Fruit fly (Drosophila melanogaster) S2 (cell line): ENCODE results near the gene CG17612.

Source experiments
- CG8478 ChIP-seq: fragments of >200 bp; optimal IDR thresholded peaks from 2 replicates; lab custom pipeline; 2018
- CTCF ChIP-seq, 2 experiments: fragments of >200 bp; optimal IDR thresholded peaks; 2 replicates each; lab custom pipeline; 2018

Gene CG17612

DNA sequence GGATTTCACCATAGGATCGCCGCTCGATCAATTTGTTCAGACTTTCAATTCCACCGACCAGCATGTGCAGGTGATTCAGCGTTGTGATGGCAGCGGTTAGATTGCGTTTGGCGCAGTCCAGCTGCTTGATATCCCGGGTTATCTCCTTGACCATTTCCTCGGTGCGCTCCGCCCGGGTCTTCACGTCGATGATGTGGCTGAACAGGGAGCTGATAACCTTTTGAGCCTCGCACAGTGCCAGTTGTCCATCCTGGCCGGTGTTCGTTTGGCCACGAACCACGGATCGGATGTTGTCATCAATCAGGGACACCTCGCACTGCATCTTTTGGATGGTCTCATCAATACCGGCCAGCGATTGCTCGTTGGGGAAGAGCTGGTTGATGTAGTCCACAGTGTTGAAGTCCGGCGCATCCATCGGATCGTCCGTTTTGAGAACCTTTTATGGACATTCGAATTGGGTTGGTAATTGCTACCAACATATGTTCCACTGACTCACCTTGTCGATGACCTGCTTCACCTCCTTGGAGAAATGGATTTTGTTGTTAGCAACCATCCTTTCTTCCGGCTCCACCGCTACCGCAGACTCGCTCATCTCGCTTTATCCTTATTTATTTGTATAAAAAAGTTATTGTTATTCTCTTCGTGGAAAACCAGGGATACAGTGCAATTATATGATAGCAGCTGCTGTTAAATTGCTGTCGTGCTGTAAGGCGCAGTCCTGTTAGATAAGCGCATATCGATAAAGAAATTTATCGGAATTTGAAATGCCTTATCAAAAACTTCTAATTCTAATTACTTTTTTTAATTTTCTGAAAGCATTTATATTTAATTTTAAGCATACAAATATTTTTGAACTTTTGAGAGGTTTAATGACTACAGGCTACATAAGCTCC lies 3.1 kb upstream of the CG17612 start, which contains the start of gene Vps53:
TSS of gene Vps53 (minus strand) at position 676 of the 893 bp plus-strand sequence.
- TF ChIP-seq CG8478 (lab: Kevin White, UChicago) = no peak
- TF ChIP-seq CTCF (optimal IDR thresholded peaks at IDR 0.05; lab: Kevin White, UChicago) = no peak

DNA sequence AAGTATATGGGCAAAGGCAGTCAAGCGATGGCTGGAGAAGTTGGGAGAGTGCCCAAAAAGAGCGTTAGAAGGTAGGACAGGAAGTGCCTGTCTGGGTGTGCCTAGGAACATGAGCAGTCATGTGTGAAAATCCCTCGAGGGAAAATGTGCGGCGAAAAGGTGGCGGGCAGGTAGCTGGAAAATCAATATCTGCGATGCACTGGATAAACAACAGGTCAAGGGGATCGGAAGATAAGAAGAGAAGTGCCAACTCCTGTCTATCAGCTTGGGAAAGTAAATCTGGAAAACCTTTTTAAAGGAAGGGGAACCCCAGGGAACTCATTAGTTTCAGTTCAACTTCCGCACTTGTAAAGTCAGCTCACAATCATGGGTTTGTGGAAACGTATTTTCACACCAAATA lies 4.2 kb downstream of the CG17612 start:
- TF ChIP-seq CTCF (optimal IDR thresholded peaks at IDR 0.05; lab: Kevin White, UChicago) (no peak), CG8478 (lab: Kevin White, UChicago) (no peak)

DNA sequence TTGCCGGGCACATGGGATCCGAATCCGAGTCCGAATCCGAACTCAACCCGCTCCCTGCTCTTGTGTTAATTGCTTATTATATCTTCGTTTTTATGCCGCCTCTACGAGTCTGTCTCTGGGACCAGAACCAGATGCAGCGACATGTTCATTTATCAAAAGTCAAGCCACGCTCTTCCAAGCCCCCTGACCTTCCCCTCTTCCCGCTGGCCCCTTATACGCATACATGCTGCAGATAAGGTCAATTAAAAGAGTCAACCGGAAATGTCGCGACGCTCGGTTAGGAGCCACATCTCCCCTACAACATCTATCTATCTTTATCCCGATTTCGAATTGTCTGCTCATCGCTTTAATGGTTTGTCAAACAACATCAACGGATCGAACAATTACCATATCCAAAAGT lies 4.8 kb downstream of the CG17612 start:
- TF ChIP-seq CTCF (optimal IDR thresholded peaks at IDR 0.05; lab: Kevin White, UChicago) (no peak), CG8478 (lab: Kevin White, UChicago) (no peak)

- no peak for TF ChIP-seq CTCF (optimal IDR thresholded peaks at IDR 0.05; lab: Kevin White, UChicago)
These were observed 7.2 kb downstream of the CG17612 start for dm6 chr2L:4375035-4376009.

- TF ChIP-seq CTCF (optimal IDR thresholded peaks at IDR 0.05; lab: Kevin White, UChicago) = no peak
- TF ChIP-seq CG8478 (lab: Kevin White, UChicago) = no peak
These were observed 9.5 kb downstream of the CG17612 start for dm6 chr2L:4372802-4373570.

- no peak for TF ChIP-seq CTCF (optimal IDR thresholded peaks at IDR 0.05; lab: Kevin White, UChicago)
- TF ChIP-seq CG8478 (lab: Kevin White, UChicago) = no peak
These were observed 10.9 kb downstream of the CG17612 start for dm6 chr2L:4371516-4372136.

dm6 chr2L:4370592-4370991 lies 11.9 kb downstream of the CG17612 start:
- TF ChIP-seq CTCF (optimal IDR thresholded peaks at IDR 0.05; lab: Kevin White, UChicago) = no peak
- no peak for TF ChIP-seq CG8478 (lab: Kevin White, UChicago)

DNA sequence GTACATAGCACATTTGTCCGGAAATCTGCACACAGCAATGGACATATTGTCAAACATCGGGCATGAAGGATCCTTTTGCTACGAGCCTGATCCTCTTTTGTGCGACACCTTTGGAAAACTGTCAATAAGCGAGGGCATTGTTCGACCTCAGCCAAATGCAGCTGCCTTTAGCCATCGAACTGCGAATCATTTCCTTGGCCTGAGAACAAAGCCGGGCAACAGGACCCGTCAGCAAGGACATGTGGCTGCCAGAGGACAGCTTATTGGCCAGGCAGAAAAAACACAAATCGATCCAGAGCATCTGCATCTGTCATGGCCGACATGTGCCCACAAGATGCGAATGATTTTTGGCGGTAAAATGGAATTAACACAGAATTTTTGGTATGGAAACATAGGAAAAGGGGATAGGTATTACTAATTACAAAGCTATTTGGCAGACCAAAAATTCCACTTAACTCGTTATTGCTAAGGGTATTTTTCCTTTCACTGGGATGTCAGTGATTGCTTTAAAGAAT lies 12.5 kb downstream of the CG17612 start:
- TF ChIP-seq CG8478 (lab: Kevin White, UChicago) (no peak), CTCF (optimal IDR thresholded peaks at IDR 0.05; lab: Kevin White, UChicago) (no peak)

DNA sequence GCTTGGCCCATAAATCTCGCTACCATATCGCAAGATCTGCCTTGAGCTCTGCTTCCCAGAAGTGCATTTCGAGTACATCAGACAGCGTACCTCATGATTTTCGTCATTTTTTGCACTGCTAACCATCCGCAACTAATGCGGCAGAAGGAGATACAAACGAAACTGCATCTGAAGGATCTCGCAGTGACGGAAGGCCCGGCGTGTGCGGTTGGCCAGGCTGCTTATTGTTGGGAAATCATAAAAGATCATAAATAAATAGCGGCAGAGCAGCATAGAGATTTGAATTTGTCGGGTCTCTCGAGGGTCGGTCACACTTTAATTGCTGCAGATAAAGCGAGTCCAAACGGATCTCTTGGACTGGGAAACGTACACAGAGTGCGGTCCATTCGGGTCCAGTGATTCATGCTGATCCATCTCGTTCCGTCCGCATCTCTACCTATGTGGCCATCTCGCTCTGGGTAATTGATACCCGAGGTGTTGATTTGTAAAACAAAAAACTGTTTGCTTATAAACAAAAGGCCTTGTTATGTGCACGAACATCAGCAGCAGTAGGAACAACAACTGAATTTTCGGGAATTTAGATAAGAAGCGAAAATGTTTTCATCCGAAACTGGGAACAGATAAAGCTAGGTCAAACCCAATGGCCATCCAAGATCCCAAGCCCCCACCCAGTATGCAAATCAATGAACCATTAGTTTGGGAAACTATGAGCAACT lies 13.8 kb downstream of the CG17612 start:
- TF ChIP-seq CTCF (optimal IDR thresholded peaks at IDR 0.05; lab: Kevin White, UChicago) = no peak
- no peak for TF ChIP-seq CG8478 (lab: Kevin White, UChicago)

DNA sequence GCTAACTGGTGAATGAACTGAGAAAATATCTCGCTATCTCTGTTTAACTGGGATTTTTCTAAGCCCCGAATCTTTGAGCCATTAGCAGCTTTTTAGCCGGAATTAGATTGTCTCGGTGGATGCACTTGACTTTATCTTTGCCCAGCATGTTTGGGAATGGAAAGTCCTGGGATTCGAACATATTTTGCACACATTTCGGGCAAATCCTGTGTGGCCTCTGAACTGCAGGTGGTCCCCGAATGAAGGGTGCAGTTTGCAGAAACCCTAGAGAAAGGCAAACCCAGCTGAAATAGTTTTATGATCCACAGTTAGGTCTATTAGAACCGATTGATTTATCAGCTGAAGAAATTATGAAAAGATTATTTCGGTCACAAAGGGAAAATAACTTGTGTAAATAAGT lies 15.9 kb downstream of the CG17612 start:
- TF ChIP-seq CG8478 (lab: Kevin White, UChicago) = no peak
- TF ChIP-seq CTCF (optimal IDR thresholded peaks at IDR 0.05; lab: Kevin White, UChicago) = no peak

DNA sequence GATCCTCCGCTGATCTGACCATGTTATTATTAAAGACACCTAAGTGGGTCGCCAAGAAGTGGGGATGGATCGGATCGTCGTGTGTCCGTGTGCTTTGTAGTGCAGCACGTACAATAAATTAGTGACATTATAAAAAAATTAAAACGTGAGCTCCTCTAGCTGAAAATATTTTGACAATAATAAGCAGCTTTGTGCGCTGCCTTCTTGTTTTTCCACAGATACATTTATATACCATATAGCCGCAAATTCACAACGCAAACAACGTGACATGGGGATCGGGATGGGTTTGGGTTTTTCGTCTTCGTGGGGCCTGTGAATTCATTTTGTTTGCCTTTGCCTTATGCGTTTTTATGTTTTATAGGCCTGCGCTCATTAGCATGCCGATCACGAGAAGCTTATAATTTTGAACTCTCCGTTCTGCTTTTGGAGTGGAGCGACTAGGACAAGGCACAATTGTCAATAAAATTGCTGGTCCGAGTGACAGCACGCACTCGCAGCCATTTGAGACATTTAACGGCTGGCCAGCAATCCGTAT lies 16.7 kb downstream of the CG17612 start:
- TF ChIP-seq CTCF (optimal IDR thresholded peaks at IDR 0.05; lab: Kevin White, UChicago) = no peak
- no peak for TF ChIP-seq CG8478 (lab: Kevin White, UChicago)

- TF ChIP-seq CG8478 (lab: Kevin White, UChicago) (no peak), CTCF (optimal IDR thresholded peaks at IDR 0.05; lab: Kevin White, UChicago) (no peak)
These were observed 17.6 kb downstream of the CG17612 start for dm6 chr2L:4364914-4365313.
